Worm (Caenorhabditis elegans) whole organism, L3 larva: ENCODE data around the gene elof-1.

Experiments used
- ama-1 ChIP-seq: fragments of 150-350 bp; optimal IDR thresholded peaks from 2 replicates; lab custom pipeline; 2018
- egl-27 ChIP-seq: sonication (generic microtip); optimal IDR thresholded peaks from 4 replicates; lab custom pipeline; 2017; ENCODE audit warnings: missing biosample characterization, missing genetic modification reagents, missing genetic modification characterization
- egl-5 ChIP-seq: fragments of 150-350 bp; optimal IDR thresholded peaks from 2 replicates; lab custom pipeline; 2017; ENCODE audit warnings: missing biosample characterization, missing genetic modification reagents, missing genetic modification characterization, inconsistent platforms
- elt-2 ChIP-seq: sonication (generic microtip); optimal IDR thresholded peaks from 2 replicates; lab custom pipeline; 2016; ENCODE audit warnings: missing genetic modification reagents, mild to moderate bottlenecking, missing genetic modification characterization, missing compliant biosample characterization
- fkh-10 ChIP-seq: sonication (generic microtip); optimal IDR thresholded peaks from 2 replicates; lab custom pipeline; 2017; ENCODE audit warnings: missing biosample characterization, missing genetic modification reagents, missing genetic modification characterization
- mdl-1 ChIP-seq: fragments of 150-350 bp; optimal IDR thresholded peaks from 2 replicates; lab custom pipeline; 2014; ENCODE audit warnings: missing biosample characterization, missing genetic modification characterization
- nhr-11 ChIP-seq: fragments of 150-350 bp; optimal IDR thresholded peaks from 2 replicates; lab custom pipeline; 2014; ENCODE audit warnings: missing biosample characterization, missing genetic modification characterization
- nhr-28 ChIP-seq: fragments of 150-350 bp; optimal IDR thresholded peaks from 2 replicates; lab custom pipeline; 2014; ENCODE audit warnings: missing biosample characterization, missing genetic modification characterization
- pqm-1 ChIP-seq: fragments of 150-350 bp; optimal IDR thresholded peaks from 2 replicates; lab custom pipeline; 2017; ENCODE audit warnings: missing biosample characterization, missing genetic modification characterization, inconsistent platforms
- snpc-4 ChIP-seq: fragments of 150-350 bp; optimal IDR thresholded peaks from 2 replicates; lab custom pipeline; 2014; ENCODE audit warnings: missing biosample characterization, missing genetic modification characterization
- tbx-2 ChIP-seq: sonication (generic microtip); optimal IDR thresholded peaks from 2 replicates; lab custom pipeline; 2016; ENCODE audit warnings: mild to moderate bottlenecking, missing genetic modification characterization, missing compliant biosample characterization
- ztf-4 ChIP-seq: fragments of 150-350 bp; optimal IDR thresholded peaks from 2 replicates; lab custom pipeline; 2014; ENCODE audit warnings: missing biosample characterization, missing genetic modification characterization

- no peak for TF ChIP-seq mdl-1
- no peak for TF ChIP-seq ztf-4
- TF ChIP-seq snpc-4 (tag; lab: Kevin White, UChicago), result peak; percentile 91
- TF ChIP-seq ama-1 (lab: Kevin White, UChicago), result peak; percentile 92
- TF ChIP-seq tbx-2 (tag; lab: Kevin White, UChicago), result peak; percentile 23
- TF ChIP-seq pqm-1 (tag; lab: Kevin White, UChicago), result peak; percentile 80
- TF ChIP-seq fkh-10 (GFP tag; lab: Kevin White, UChicago), result peak; percentile 63
- no peak for TF ChIP-seq nhr-11 (tag; lab: Kevin White, UChicago)
- no peak for TF ChIP-seq egl-27 (tag; lab: Kevin White, UChicago)
- peak; percentile 46 for TF ChIP-seq elt-2 (tag; lab: Kevin White, UChicago)
- no peak for TF ChIP-seq nhr-28
- peak; percentile 97 for TF ChIP-seq egl-5 (tag; lab: Kevin White, UChicago)
Observed at ce11 chrII:14349356-14349923, at the start of gene elof-1, which contains the start of the genes Y54G11A.17 and lin-7.
